Worm (Caenorhabditis elegans) whole organism, midembryonic: Measurements from ENCODE around the gene ZK856.4.

Source experiments
- T22C8.4 ChIP-seq: fragments of 200-800 bp; sonication (Bioruptor generic); IDR thresholded peaks from 2 replicates; pipeline ENCODE4 v1.3.6; 2022; ENCODE audit warnings: missing genetic modification characterization, missing compliant biosample characterization
- ref-1 ChIP-seq: fragments of 200-800 bp; sonication (Bioruptor generic); conservative IDR thresholded peaks from 2 replicates; pipeline ENCODE4 v1.3.6; 2022; ENCODE audit warnings: missing genetic modification reagents, missing genetic modification characterization, missing compliant biosample characterization
- ztf-29 ChIP-seq: fragments of 200-800 bp; sonication (Bioruptor generic); IDR thresholded peaks from 2 replicates; pipeline ENCODE4 v1.3.6; 2022; ENCODE audit warnings: missing genetic modification reagents, missing genetic modification characterization, missing compliant biosample characterization

DNA sequence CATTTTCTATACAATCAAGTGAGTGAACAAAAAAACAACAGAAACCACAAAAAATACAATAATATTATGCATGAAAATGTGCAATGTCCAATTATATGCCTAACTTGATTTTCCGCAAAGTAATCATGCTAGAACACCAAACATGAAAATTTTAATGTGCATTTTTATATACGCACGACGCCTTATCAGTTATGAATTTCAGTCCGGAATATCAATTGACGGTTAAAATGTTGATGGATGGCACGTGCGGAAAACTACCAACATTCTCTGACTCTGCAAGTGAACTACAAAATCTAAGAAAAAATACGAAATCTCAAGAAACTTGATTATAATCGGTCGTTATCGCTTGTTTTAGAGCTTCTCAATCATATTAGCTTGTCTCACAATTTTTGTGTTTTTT, 23.1 kb upstream of the ZK856.4 start:
- TF ChIP-seq ref-1 (GFP tag; lab: Robert Waterston, UW) (no peak), T22C8.4 (GFP tag; lab: Robert Waterston, UW) (no peak), ztf-29 (GFP tag; lab: Robert Waterston, UW) (no peak)
